Worm (Caenorhabditis elegans): ENCODE measurements around the gene lact-1.

lact-1 gene

ce11 chrX:7217704-7218479, 42.3 kb downstream of the lact-1 start, which contains the start of gene syd-9:
TSS of gene syd-9 (plus strand) at chrX:7218097.
- TF ChIP-seq hlh-1 (tag; optimal IDR thresholded peaks at IDR 0.05) (no peak), sptf-1 (tag; optimal IDR thresholded peaks at IDR 0.05) (peak; percentile 32), mls-2 (tag; optimal IDR thresholded peaks at IDR 0.05) (peak; percentile 49)

ce11 chrX:7211405-7211804, 48.8 kb downstream of the lact-1 start, which contains the start of gene spp-22:
TSS of gene spp-22 (plus strand) at chrX:7211705.
- TF ChIP-seq lsy-2 (tag; optimal IDR thresholded peaks at IDR 0.05) (no peak), mep-1 (tag; optimal IDR thresholded peaks at IDR 0.05) (no peak), unc-39 (tag; optimal IDR thresholded peaks at IDR 0.05) (no peak), lin-13 (tag; optimal IDR thresholded peaks at IDR 0.05) (no peak), sem-2 (GFP tag; optimal IDR thresholded peaks at IDR 0.05) (no peak), unc-62 (GFP tag; optimal IDR thresholded peaks at IDR 0.05) (no peak), mls-2 (tag; optimal IDR thresholded peaks at IDR 0.05) (no peak), elt-1 (tag; optimal IDR thresholded peaks at IDR 0.05; ENCODE audit: borderline replicate concordance, insufficient read depth) (no peak), drap-1 (GFP tag; optimal IDR thresholded peaks at IDR 0.05) (no peak), sptf-1 (tag; optimal IDR thresholded peaks at IDR 0.05) (no peak)

- TF ChIP-seq ceh-83 (GFP tag; optimal IDR thresholded peaks at IDR 0.05), result no peak
- peak; percentile 41 for TF ChIP-seq hlh-1 (tag; optimal IDR thresholded peaks at IDR 0.05)
These were observed 49.6 kb downstream of the lact-1 start for ce11 chrX:7210467-7211107.

- TF ChIP-seq ces-1 (GFP tag; optimal IDR thresholded peaks at IDR 0.05) (peak; percentile 30), unc-120 (tag; optimal IDR thresholded peaks at IDR 0.05; ENCODE audit: poor library complexity, severe bottlenecking) (no peak), M03D4.4 (tag; optimal IDR thresholded peaks at IDR 0.05) (no peak), drap-1 (GFP tag; optimal IDR thresholded peaks at IDR 0.05) (no peak), lin-32 (GFP tag; optimal IDR thresholded peaks at IDR 0.05) (peak; percentile 80), bed-3 (GFP tag; optimal IDR thresholded peaks at IDR 0.05) (no peak), mab-5 (tag; optimal IDR thresholded peaks at IDR 0.05) (no peak), tbx-8 (GFP tag; optimal IDR thresholded peaks at IDR 0.05) (no peak), snpc-4 (tag; optimal IDR thresholded peaks at IDR 0.05) (no peak), cnd-1 (tag; optimal IDR thresholded peaks at IDR 0.05) (peak; percentile 87), unc-39 (tag; optimal IDR thresholded peaks at IDR 0.05) (no peak)
These were observed 51.0 kb downstream of the lact-1 start for ce11 chrX:7209151-7209550.
